Worm (Caenorhabditis elegans): ENCODE results near the gene ZK353.4.

The ZK353.4 gene

ce11 chrIII:8394374-8395302, 5.2 kb upstream of the ZK353.4 start, which contains the start of gene ZK353.10:
Gene ZK353.10 (minus strand): TSS chrIII:8394424.
- no peak for TF ChIP-seq nhr-28 (tag; optimal IDR thresholded peaks at IDR 0.05)
- TF ChIP-seq irx-1 (tag; optimal IDR thresholded peaks at IDR 0.05), result no peak
- TF ChIP-seq hlh-4 (tag; optimal IDR thresholded peaks at IDR 0.05), result no peak
- no peak for TF ChIP-seq tbx-2 (tag; optimal IDR thresholded peaks at IDR 0.05)
- TF ChIP-seq unc-86 (tag; optimal IDR thresholded peaks at IDR 0.05), result peak; percentile 52
- TF ChIP-seq ets-5 (GFP tag; IDR thresholded peaks at IDR 0.05), result no peak
- no peak for TF ChIP-seq sptf-1 (tag; optimal IDR thresholded peaks at IDR 0.05)
- TF ChIP-seq efl-1 (optimal IDR thresholded peaks at IDR 0.05), result no peak
- TF ChIP-seq efl-1 (GFP tag; optimal IDR thresholded peaks at IDR 0.05 in 1 of 2), result peak in 1 of 2 experiments; percentile 76
- no peak for TF ChIP-seq tlp-1 (tag; optimal IDR thresholded peaks at IDR 0.05)
- no peak for TF ChIP-seq nhr-12 (tag; optimal IDR thresholded peaks at IDR 0.05)
- no peak for TF ChIP-seq ama-1 (optimal IDR thresholded peaks at IDR 0.05)
- TF ChIP-seq lin-35 (GFP tag; optimal IDR thresholded peaks at IDR 0.05), result peak in 1 of 2 experiments; percentile 3
- no peak for TF ChIP-seq fkh-10 (GFP tag; optimal IDR thresholded peaks at IDR 0.05)
- no peak for TF ChIP-seq zag-1 (tag; optimal IDR thresholded peaks at IDR 0.05)
- TF ChIP-seq aly-2 (tag; optimal IDR thresholded peaks at IDR 0.05), result no peak
- no peak for TF ChIP-seq F16B12.6 (tag; optimal IDR thresholded peaks at IDR 0.05)
- peak; percentile 34 for TF ChIP-seq nhr-71 (tag; optimal IDR thresholded peaks at IDR 0.05)
- TF ChIP-seq ceh-82 (tag; optimal IDR thresholded peaks at IDR 0.05), result no peak
- peak in 1 of 2 experiments; percentile 9 for TF ChIP-seq lsy-2 (tag; optimal IDR thresholded peaks at IDR 0.05)
- TF ChIP-seq nhr-77 (tag; optimal IDR thresholded peaks at IDR 0.05), result no peak
- TF ChIP-seq ceh-8 (GFP tag; optimal IDR thresholded peaks at IDR 0.05), result no peak
- TF ChIP-seq ceh-63 (GFP tag; optimal IDR thresholded peaks at IDR 0.05), result no peak
- TF ChIP-seq unc-98 (GFP tag; IDR thresholded peaks at IDR 0.05), result no peak
- TF ChIP-seq elt-3 (tag; optimal IDR thresholded peaks at IDR 0.05), result no peak
- no peak for TF ChIP-seq sox-4 (tag; optimal IDR thresholded peaks at IDR 0.05)
- no peak for TF ChIP-seq nhr-90 (tag; optimal IDR thresholded peaks at IDR 0.05; ENCODE audit: poor library complexity)
- no peak for TF ChIP-seq hpl-2 (GFP tag; optimal IDR thresholded peaks at IDR 0.05)
- no peak for TF ChIP-seq C34B4.2 (tag; optimal IDR thresholded peaks at IDR 0.05)
- no peak for TF ChIP-seq mep-1 (tag; optimal IDR thresholded peaks at IDR 0.05)
- no peak for TF ChIP-seq elt-2 (tag; optimal IDR thresholded peaks at IDR 0.05)
- no peak for TF ChIP-seq snu-23 (GFP tag; optimal IDR thresholded peaks at IDR 0.05)
- TF ChIP-seq mef-2 (tag; optimal IDR thresholded peaks at IDR 0.05), result no peak
- TF ChIP-seq nhr-84 (tag; optimal IDR thresholded peaks at IDR 0.05), result no peak
- TF ChIP-seq snpc-4 (tag; optimal IDR thresholded peaks at IDR 0.05), result no peak
- TF ChIP-seq nhr-19 (GFP tag; conservative IDR thresholded peaks at IDR 0.05), result no peak
- peak; percentile 26 for TF ChIP-seq fkh-8 (tag; optimal IDR thresholded peaks at IDR 0.05)
- no peak for TF ChIP-seq ceh-90 (tag; optimal IDR thresholded peaks at IDR 0.05)
- TF ChIP-seq unc-30 (tag; optimal IDR thresholded peaks at IDR 0.05), result no peak
- no peak for TF ChIP-seq nhr-237 (tag; optimal IDR thresholded peaks at IDR 0.05)
- no peak for TF ChIP-seq nhr-47 (tag; optimal IDR thresholded peaks at IDR 0.05)
- TF ChIP-seq grh-1 (GFP tag; IDR thresholded peaks at IDR 0.05), result no peak
- TF ChIP-seq ceh-88 (GFP tag; IDR thresholded peaks at IDR 0.05), result no peak
- TF ChIP-seq lin-39 (tag; optimal IDR thresholded peaks at IDR 0.05), result no peak
- no peak for TF ChIP-seq aha-1 (tag; optimal IDR thresholded peaks at IDR 0.05)
- TF ChIP-seq rnt-1 (tag; optimal IDR thresholded peaks at IDR 0.05), result no peak
- TF ChIP-seq lir-3 (tag; optimal IDR thresholded peaks at IDR 0.05; ENCODE audit: poor library complexity), result no peak
- TF ChIP-seq egl-13 (tag; optimal IDR thresholded peaks at IDR 0.05), result peak; percentile 15
- peak; percentile 68 for TF ChIP-seq lin-14 (GFP tag; optimal IDR thresholded peaks at IDR 0.05)
- no peak for TF ChIP-seq skn-1 (tag; optimal IDR thresholded peaks at IDR 0.05)
- no peak for TF ChIP-seq pqm-1 (tag; optimal IDR thresholded peaks at IDR 0.05)
- TF ChIP-seq dsc-1 (tag; optimal IDR thresholded peaks at IDR 0.05), result peak; percentile 18
- TF ChIP-seq hlh-17 (GFP tag; optimal IDR thresholded peaks at IDR 0.05; ENCODE audit: borderline replicate concordance), result no peak
